Worm (Caenorhabditis elegans): ENCODE results near the gene B0336.7.

The B0336.7 gene

ce11 chrIII:5691826-5692225 lies 5.3 kb downstream of the B0336.7 start:
- TF ChIP-seq aly-1 (tag; optimal IDR thresholded peaks at IDR 0.05), result no peak
- no peak for TF ChIP-seq ets-7 (tag; optimal IDR thresholded peaks at IDR 0.05)

- no peak for TF ChIP-seq tbx-37 (GFP tag; conservative IDR thresholded peaks at IDR 0.05)
- TF ChIP-seq scrt-1 (GFP tag; IDR thresholded peaks at IDR 0.05), result no peak
- TF ChIP-seq B0310.2 (tag; optimal IDR thresholded peaks at IDR 0.05), result no peak
- no peak for TF ChIP-seq hnd-1 (tag; optimal IDR thresholded peaks at IDR 0.05)
- TF ChIP-seq hmg-4 (GFP tag; optimal IDR thresholded peaks at IDR 0.05), result peak; percentile 1
Observed at ce11 chrIII:5688246-5688645, 8.9 kb downstream of the B0336.7 start.

- TF ChIP-seq tbx-11 (GFP tag; IDR thresholded peaks at IDR 0.05) (no peak), aly-1 (tag; optimal IDR thresholded peaks at IDR 0.05) (no peak), hmbx-1 (tag; optimal IDR thresholded peaks at IDR 0.05) (no peak), ama-1 (optimal IDR thresholded peaks at IDR 0.05) (no peak), pes-1 (GFP tag; IDR thresholded peaks at IDR 0.05) (no peak), hnd-1 (tag; optimal IDR thresholded peaks at IDR 0.05) (no peak), tbx-37 (GFP tag; conservative IDR thresholded peaks at IDR 0.05) (no peak), ceh-13 (GFP tag; optimal IDR thresholded peaks at IDR 0.05) (no peak), tra-4 (tag; optimal IDR thresholded peaks at IDR 0.05) (no peak), F13C5.2 (tag; optimal IDR thresholded peaks at IDR 0.05) (no peak), hmg-4 (GFP tag; optimal IDR thresholded peaks at IDR 0.05) (no peak), flt-1 (GFP tag; IDR thresholded peaks at IDR 0.05) (no peak), ets-7 (tag; optimal IDR thresholded peaks at IDR 0.05) (no peak), B0310.2 (tag; optimal IDR thresholded peaks at IDR 0.05) (no peak), scrt-1 (GFP tag; IDR thresholded peaks at IDR 0.05) (no peak), sea-1 (GFP tag; conservative IDR thresholded peaks at IDR 0.05) (no peak)
Observed at ce11 chrIII:5683998-5684397, 13.2 kb downstream of the B0336.7 start, which contains the start of gene rcan-1. rcan-1 (minus strand) TSS chrIII:5684098.

ce11 chrIII:5680141-5680540 lies 17.0 kb downstream of the B0336.7 start, which contains the start of gene pst-2:
pst-2 (plus strand) TSS chrIII:5680433.
- TF ChIP-seq tbx-37 (GFP tag; conservative IDR thresholded peaks at IDR 0.05), result no peak
- TF ChIP-seq hmbx-1 (tag; optimal IDR thresholded peaks at IDR 0.05), result no peak
- TF ChIP-seq pes-1 (GFP tag; IDR thresholded peaks at IDR 0.05), result no peak
- TF ChIP-seq tra-4 (tag; optimal IDR thresholded peaks at IDR 0.05), result no peak

ce11 chrIII:5678935-5679334 lies 18.2 kb downstream of the B0336.7 start, which contains the start of the genes ska-3 and rps-12:
ska-3 (minus strand) TSS chrIII:5679005.
rps-12 (plus strand) TSS chrIII:5679298.
- TF ChIP-seq tra-4 (tag; optimal IDR thresholded peaks at IDR 0.05) (no peak), ceh-36 (tag; optimal IDR thresholded peaks at IDR 0.05) (no peak), B0310.2 (tag; optimal IDR thresholded peaks at IDR 0.05) (peak; percentile 15), aly-1 (tag; optimal IDR thresholded peaks at IDR 0.05) (no peak), ama-1 (optimal IDR thresholded peaks at IDR 0.05) (no peak), hnd-1 (tag; optimal IDR thresholded peaks at IDR 0.05) (peak; percentile 8), ets-7 (tag; optimal IDR thresholded peaks at IDR 0.05) (no peak), tbx-37 (GFP tag; conservative IDR thresholded peaks at IDR 0.05) (peak; percentile 49; the same call in 1 of the 2 replicates), scrt-1 (GFP tag; IDR thresholded peaks at IDR 0.05) (no peak), hmg-4 (GFP tag; optimal IDR thresholded peaks at IDR 0.05) (peak; percentile 70), F13C5.2 (tag; optimal IDR thresholded peaks at IDR 0.05) (peak; percentile 95), ceh-13 (GFP tag; optimal IDR thresholded peaks at IDR 0.05) (no peak), pes-1 (GFP tag; IDR thresholded peaks at IDR 0.05) (peak; percentile 72), sea-1 (GFP tag; conservative IDR thresholded peaks at IDR 0.05) (no peak; the same call in 1 of the 2 replicates), flt-1 (GFP tag; IDR thresholded peaks at IDR 0.05) (peak; percentile 69), tbx-11 (GFP tag; IDR thresholded peaks at IDR 0.05) (0 out of 2 replicates have a peak, but pooled peaks have one; percentile 17)

- TF ChIP-seq F13C5.2 (tag; optimal IDR thresholded peaks at IDR 0.05), result no peak
- TF ChIP-seq ets-7 (tag; optimal IDR thresholded peaks at IDR 0.05), result no peak
- TF ChIP-seq hmbx-1 (tag; optimal IDR thresholded peaks at IDR 0.05), result no peak
- TF ChIP-seq hmg-4 (GFP tag; optimal IDR thresholded peaks at IDR 0.05), result no peak
Observed at ce11 chrIII:5677790-5678189, 19.4 kb downstream of the B0336.7 start, which contains the start of gene F54E7.9. F54E7.9 (minus strand) TSS chrIII:5677890.

- TF ChIP-seq aly-1 (tag; optimal IDR thresholded peaks at IDR 0.05) (peak; percentile 45), scrt-1 (GFP tag; IDR thresholded peaks at IDR 0.05) (0 out of 2 replicates have a peak, but pooled peaks have one; percentile 19), sea-1 (GFP tag; conservative IDR thresholded peaks at IDR 0.05) (no peak)
Observed at ce11 chrIII:5675384-5675984, 21.7 kb downstream of the B0336.7 start.

- TF ChIP-seq tbx-37 (GFP tag; conservative IDR thresholded peaks at IDR 0.05), result no peak
- no peak for TF ChIP-seq B0310.2 (tag; optimal IDR thresholded peaks at IDR 0.05)
- no peak for TF ChIP-seq scrt-1 (GFP tag; IDR thresholded peaks at IDR 0.05)
- no peak for TF ChIP-seq F13C5.2 (tag; optimal IDR thresholded peaks at IDR 0.05)
- no peak for TF ChIP-seq ceh-13 (GFP tag; optimal IDR thresholded peaks at IDR 0.05)
- TF ChIP-seq sea-1 (GFP tag; conservative IDR thresholded peaks at IDR 0.05), result no peak
- no peak for TF ChIP-seq hmbx-1 (tag; optimal IDR thresholded peaks at IDR 0.05)
Observed at ce11 chrIII:5674196-5674595, 23.0 kb downstream of the B0336.7 start.

Data from whole organism, early embryonic.